Fruit fly (Drosophila melanogaster) whole organism, adult: ENCODE results near the gene CG43057.

Experiments used
- CG11617 ChIP-seq: fragments of 200-800 bp; sonication (Bioruptor generic); optimal IDR thresholded peaks from 2 replicates; lab custom pipeline; 2017; ENCODE audit warnings: mild to moderate bottlenecking, missing biosample characterization, missing genetic modification reagents, missing genetic modification characterization
- CG12768 ChIP-seq: fragments of 200-800 bp; sonication (Bioruptor generic); optimal IDR thresholded peaks from 2 replicates; lab custom pipeline; 2017; ENCODE audit warnings: missing biosample characterization, missing genetic modification characterization, mild to moderate bottlenecking, moderate library complexity, missing genetic modification reagents
- CG14711 ChIP-seq: fragments of 200-800 bp; sonication (Bioruptor generic); optimal IDR thresholded peaks from 2 replicates; lab custom pipeline; 2018; ENCODE audit warnings: missing biosample characterization, mild to moderate bottlenecking, missing genetic modification characterization, moderate library complexity
- CG1620 ChIP-seq: fragments of 200-800 bp; sonication (Bioruptor generic); optimal IDR thresholded peaks from 2 replicates; lab custom pipeline; 2016; ENCODE audit warnings: missing biosample characterization, missing genetic modification characterization
- CG33017 ChIP-seq: fragments of 200-800 bp; sonication (Bioruptor generic); optimal IDR thresholded peaks from 2 replicates; lab custom pipeline; 2018; ENCODE audit warnings: missing biosample characterization, mild to moderate bottlenecking, missing genetic modification characterization, moderate library complexity
- CG5204 ChIP-seq: fragments of 200-800 bp; sonication (Bioruptor generic); optimal IDR thresholded peaks from 2 replicates; lab custom pipeline; 2016; ENCODE audit warnings: missing biosample characterization, missing genetic modification characterization
- CG7045 ChIP-seq: fragments of 200-800 bp; sonication (Bioruptor generic); optimal IDR thresholded peaks from 2 replicates; lab custom pipeline; 2017; ENCODE audit warnings: missing biosample characterization, mild to moderate bottlenecking, missing genetic modification characterization
- CG7101 ChIP-seq: fragments of 200-800 bp; sonication (Bioruptor generic); optimal IDR thresholded peaks from 2 replicates; lab custom pipeline; 2018; ENCODE audit warnings: missing biosample characterization, mild to moderate bottlenecking, missing genetic modification characterization, moderate library complexity
- Clk ChIP-seq: fragments of 200-800 bp; sonication (Bioruptor generic); optimal IDR thresholded peaks from 2 replicates; lab custom pipeline; 2017; ENCODE audit warnings: missing biosample characterization, missing genetic modification characterization
- Crg-1 ChIP-seq: fragments of 200-800 bp; sonication (Bioruptor generic); optimal IDR thresholded peaks from 2 replicates; lab custom pipeline; 2016; ENCODE audit warnings: missing biosample characterization, missing genetic modification characterization
- Hr96 ChIP-seq: fragments of 200-800 bp; sonication (Bioruptor generic); optimal IDR thresholded peaks from 2 replicates; lab custom pipeline; 2016; ENCODE audit warnings: missing biosample characterization, missing genetic modification characterization
- Mnt ChIP-seq: fragments of 200-800 bp; sonication (Bioruptor generic); optimal IDR thresholded peaks from 2 replicates; lab custom pipeline; 2016; ENCODE audit warnings: missing biosample characterization, mild to moderate bottlenecking, missing genetic modification characterization
- bab1 ChIP-seq: fragments of 200-800 bp; sonication (Bioruptor generic); optimal IDR thresholded peaks from 3 replicates; lab custom pipeline; 2019; ENCODE audit warnings: missing biosample characterization, mild to moderate bottlenecking, missing genetic modification characterization, moderate library complexity
- cic ChIP-seq: fragments of 200-800 bp; sonication (Bioruptor generic); optimal IDR thresholded peaks from 2 replicates; lab custom pipeline; 2017; ENCODE audit warnings: missing biosample characterization, mild to moderate bottlenecking, missing genetic modification characterization, moderate library complexity
- cnc ChIP-seq, 2 experiments: fragments of >200 bp; optimal IDR thresholded peaks; 2 replicates each; lab custom pipeline; 2017
- kay ChIP-seq: fragments of 200-800 bp; sonication (Bioruptor generic); peaks from one replicate; lab custom pipeline; 2016; ENCODE audit warnings: missing biosample characterization, missing genetic modification characterization, borderline replicate concordance
- ovo ChIP-seq: fragments of 200-800 bp; sonication (Bioruptor generic); optimal IDR thresholded peaks from 2 replicates; lab custom pipeline; 2016; ENCODE audit warnings: missing biosample characterization, missing genetic modification characterization
- pad ChIP-seq: fragments of 200-800 bp; sonication (Bioruptor generic); optimal IDR thresholded peaks from 3 replicates; lab custom pipeline; 2017; ENCODE audit warnings: missing biosample characterization, missing genetic modification characterization, mild to moderate bottlenecking, moderate library complexity, missing genetic modification reagents
- tj ChIP-seq: fragments of 200-800 bp; sonication (Bioruptor generic); optimal IDR thresholded peaks from 3 replicates; lab custom pipeline; 2017; ENCODE audit warnings: missing biosample characterization, mild to moderate bottlenecking, missing genetic modification characterization, moderate library complexity
- toe ChIP-seq: fragments of 200-800 bp; sonication (Bioruptor generic); optimal IDR thresholded peaks from 2 replicates; lab custom pipeline; 2016; ENCODE audit warnings: missing biosample characterization, missing genetic modification characterization

The CG43057 gene

DNA sequence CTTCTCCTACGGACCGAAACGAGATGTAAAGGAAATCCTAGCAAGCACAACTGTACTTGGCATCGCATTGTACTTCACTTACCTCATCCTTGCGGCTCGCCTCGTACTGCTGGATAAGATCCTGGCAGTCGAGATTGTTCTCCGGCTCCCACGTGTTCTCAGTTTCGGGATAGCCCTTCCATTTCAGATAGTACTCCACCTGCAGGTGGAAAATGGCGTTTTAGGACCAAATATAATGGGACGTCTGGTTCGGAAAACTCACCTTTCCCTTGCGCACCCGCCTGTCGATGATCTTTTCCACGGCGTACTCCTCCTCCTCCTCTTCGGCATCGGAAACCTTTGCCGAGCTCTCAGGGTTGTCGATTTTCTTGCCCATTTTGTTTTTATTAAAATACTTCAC is 33.3 kb downstream of the CG43057 start:
- TF ChIP-seq CG5204 (GFP tag; lab: Kevin White, UChicago) (no peak), CG14711 (no peak), ovo (GFP tag; lab: Kevin White, UChicago) (no peak), Crg-1 (GFP tag; lab: Kevin White, UChicago) (no peak), pad (GFP tag; lab: Kevin White, UChicago) (no peak), cnc (optimal IDR thresholded peaks at IDR 0.05; lab: Kevin White, UChicago) (no peak), Hr96 (GFP tag; lab: Kevin White, UChicago) (no peak), CG12768 (no peak), CG7045 (GFP tag; lab: Kevin White, UChicago) (no peak), tj (no peak), CG7101 (tag; lab: Kevin White, UChicago) (no peak), CG33017 (tag; lab: Kevin White, UChicago) (no peak), Mnt (GFP tag; lab: Kevin White, UChicago) (no peak), cic (GFP tag; lab: Kevin White, UChicago) (no peak), Clk (GFP tag; lab: Kevin White, UChicago) (no peak), bab1 (GFP tag; lab: Kevin White, UChicago) (no peak), toe (GFP tag; lab: Kevin White, UChicago) (no peak), CG11617 (GFP tag; lab: Kevin White, UChicago) (no peak), kay (GFP tag; lab: Kevin White, UChicago) (no peak)

DNA sequence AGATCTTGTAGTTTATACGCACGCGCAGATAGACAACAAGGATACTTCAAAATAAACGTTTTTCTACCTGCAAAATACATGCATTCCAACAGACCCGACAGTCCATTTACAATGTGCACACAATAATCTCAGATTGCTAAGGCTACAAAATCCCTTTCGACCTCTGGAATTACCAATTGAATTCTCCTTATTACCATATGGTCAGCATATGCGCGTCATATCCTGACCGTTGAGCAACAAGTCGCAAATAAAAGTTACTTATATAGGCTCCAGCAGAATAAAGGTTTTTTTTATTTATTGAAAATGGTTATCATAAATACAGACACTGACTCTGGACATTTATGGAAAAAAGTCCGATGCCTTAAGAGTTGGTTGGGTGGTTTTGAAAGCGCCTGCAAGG is 34.4 kb downstream of the CG43057 start:
- no peak for TF ChIP-seq CG7101 (tag; lab: Kevin White, UChicago)
- TF ChIP-seq kay (GFP tag; lab: Kevin White, UChicago), result peak; percentile 88

DNA sequence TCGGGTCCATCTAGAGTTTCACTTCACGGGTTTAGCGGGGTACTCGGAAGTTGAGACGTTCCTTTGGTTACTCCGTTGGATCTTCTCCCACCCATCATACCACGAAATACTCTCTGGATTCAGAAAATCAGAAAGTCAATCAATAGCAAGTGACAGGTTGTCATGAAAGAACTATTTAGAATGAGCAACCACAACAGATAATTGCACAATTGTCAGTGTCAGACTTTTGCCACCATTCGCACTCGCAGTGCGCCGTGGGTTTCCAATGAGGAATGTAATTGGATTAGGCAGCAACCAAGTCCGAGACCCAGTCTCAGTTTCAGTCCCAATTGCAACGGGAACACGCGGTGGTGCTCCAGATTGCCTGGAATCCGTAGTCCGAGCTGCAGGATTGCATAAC is 37.9 kb downstream of the CG43057 start, which contains the start of gene CG8419:
TSS of gene CG8419 (plus strand) at position 301 of the 400 bp plus-strand sequence.
- no peak for TF ChIP-seq toe (GFP tag; lab: Kevin White, UChicago)
- TF ChIP-seq Mnt (GFP tag; lab: Kevin White, UChicago), result no peak
- TF ChIP-seq Clk (GFP tag; lab: Kevin White, UChicago), result no peak
- no peak for TF ChIP-seq cnc (optimal IDR thresholded peaks at IDR 0.05; lab: Kevin White, UChicago)
- no peak for TF ChIP-seq Crg-1 (GFP tag; lab: Kevin White, UChicago)
- no peak for TF ChIP-seq cic (GFP tag; lab: Kevin White, UChicago)
- no peak for TF ChIP-seq kay (GFP tag; lab: Kevin White, UChicago)
- TF ChIP-seq CG1620 (GFP tag; lab: Kevin White, UChicago), result no peak
- no peak for TF ChIP-seq CG33017 (tag; lab: Kevin White, UChicago)
- no peak for TF ChIP-seq pad (GFP tag; lab: Kevin White, UChicago)
- TF ChIP-seq ovo (GFP tag; lab: Kevin White, UChicago), result no peak
- TF ChIP-seq CG7101 (tag; lab: Kevin White, UChicago), result no peak
- no peak for TF ChIP-seq Hr96 (GFP tag; lab: Kevin White, UChicago)
- TF ChIP-seq tj, result no peak
- TF ChIP-seq CG7045 (GFP tag; lab: Kevin White, UChicago), result no peak
- no peak for TF ChIP-seq CG5204 (GFP tag; lab: Kevin White, UChicago)
- no peak for TF ChIP-seq CG11617 (GFP tag; lab: Kevin White, UChicago)
- TF ChIP-seq bab1 (GFP tag; lab: Kevin White, UChicago), result no peak
- TF ChIP-seq CG14711, result no peak
- no peak for TF ChIP-seq CG12768

DNA sequence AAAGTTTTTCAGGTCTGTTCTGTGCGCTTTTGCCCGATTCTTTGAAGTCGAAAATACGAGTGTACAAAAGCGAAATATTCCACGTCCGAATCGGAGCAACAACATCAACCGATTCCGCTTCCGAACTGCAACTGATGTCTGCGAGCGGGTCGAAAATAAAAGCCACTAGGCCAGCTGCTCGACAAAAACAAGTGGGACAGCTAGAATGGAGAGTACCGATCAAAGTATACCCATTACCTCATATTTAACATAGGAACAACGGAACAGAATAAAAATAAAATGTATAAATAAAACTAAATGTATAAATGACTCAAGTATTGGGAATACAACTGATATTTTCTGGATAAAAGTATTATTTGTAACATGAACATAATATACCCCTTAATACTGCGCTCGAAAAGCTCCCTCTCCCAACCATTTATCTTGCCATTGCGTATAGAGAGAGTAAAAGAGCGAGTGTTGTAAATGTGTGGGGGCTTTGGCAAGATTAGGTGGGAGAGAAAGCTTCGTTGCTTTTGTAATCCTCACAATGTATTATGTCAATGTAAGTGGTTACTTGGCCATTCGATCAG is 38.7 kb downstream of the CG43057 start, which contains the start of gene SLC5A11:
TSS of gene SLC5A11 (minus strand) at position 137 of the 572 bp plus-strand sequence.
- TF ChIP-seq CG12768 (peak; percentile 96), tj (peak; percentile 75), cic (GFP tag; lab: Kevin White, UChicago) (peak; percentile 98), pad (GFP tag; lab: Kevin White, UChicago) (peak; percentile 87), Crg-1 (GFP tag; lab: Kevin White, UChicago) (peak; percentile 84), CG1620 (GFP tag; lab: Kevin White, UChicago) (peak; percentile 56), Hr96 (GFP tag; lab: Kevin White, UChicago) (peak; percentile 97), CG11617 (GFP tag; lab: Kevin White, UChicago) (peak; percentile 96), cnc (optimal IDR thresholded peaks at IDR 0.05; lab: Kevin White, UChicago) (no peak), Clk (GFP tag; lab: Kevin White, UChicago) (peak; percentile 93), bab1 (GFP tag; lab: Kevin White, UChicago) (peak; percentile 100), CG14711 (peak; percentile 92), CG7101 (tag; lab: Kevin White, UChicago) (peak; percentile 96), Mnt (GFP tag; lab: Kevin White, UChicago) (peak; percentile 77), toe (GFP tag; lab: Kevin White, UChicago) (peak; percentile 96), kay (GFP tag; lab: Kevin White, UChicago) (peak; percentile 58), CG7045 (GFP tag; lab: Kevin White, UChicago) (peak; percentile 99), CG5204 (GFP tag; lab: Kevin White, UChicago) (peak; percentile 84), CG33017 (tag; lab: Kevin White, UChicago) (peak; percentile 98), ovo (GFP tag; lab: Kevin White, UChicago) (peak; percentile 83)

dm6 chr2L:8204366-8204765 is 39.4 kb downstream of the CG43057 start:
- TF ChIP-seq CG7045 (GFP tag; lab: Kevin White, UChicago), result no peak
- TF ChIP-seq CG12768, result peak; percentile 60

dm6 chr2L:8203748-8204147 is 40.1 kb downstream of the CG43057 start:
- no peak for TF ChIP-seq ovo (GFP tag; lab: Kevin White, UChicago)
- TF ChIP-seq CG33017 (tag; lab: Kevin White, UChicago), result peak; percentile 62
